Fruit fly (Drosophila melanogaster): ENCODE results near the gene CG9297.

The CG9297 gene

DNA sequence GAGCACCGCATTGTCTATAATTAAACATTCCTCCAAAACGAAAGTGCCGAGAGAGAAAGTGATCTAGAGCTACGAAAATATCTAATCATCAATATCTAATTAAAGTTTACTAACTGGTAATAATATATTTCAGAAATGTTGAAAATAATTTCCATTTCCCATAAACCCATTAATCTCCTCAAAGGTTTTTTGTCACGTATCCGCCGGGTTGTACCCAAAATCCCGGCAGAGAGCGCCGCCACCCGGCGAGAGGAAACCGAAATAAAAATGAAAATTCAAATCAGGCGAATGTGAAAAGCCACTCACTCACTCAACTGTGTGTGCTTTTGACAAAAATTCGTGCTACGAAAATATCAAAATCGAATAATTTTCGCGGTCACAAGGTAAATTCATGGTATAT is at the start of gene CG9297:
CG9297 (plus strand) TSS at position 301 of the 400 bp plus-strand sequence.
- TF ChIP-seq noc (tag; optimal IDR thresholded peaks at IDR 0.05) = no peak

DNA sequence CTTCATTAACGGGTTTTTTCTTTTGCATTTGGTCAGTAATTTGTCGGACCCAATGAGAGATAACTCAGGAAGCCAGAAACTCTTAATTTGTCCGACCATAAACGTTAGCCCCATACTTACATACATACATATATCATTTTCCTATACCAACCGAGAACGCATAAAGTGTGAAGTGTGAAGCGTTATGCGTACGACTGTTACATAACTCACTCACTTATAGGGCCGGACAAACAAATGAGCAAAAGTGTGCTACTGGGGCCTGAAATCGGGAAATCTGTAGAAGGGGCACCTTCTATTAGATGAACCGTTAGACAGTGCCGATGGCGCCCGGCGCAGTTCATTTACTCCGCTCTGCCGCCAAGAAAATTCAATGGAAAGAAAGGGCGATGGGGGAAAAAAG is 49.3 kb upstream of the CG9297 start:
- no peak for TF ChIP-seq noc (tag; optimal IDR thresholded peaks at IDR 0.05)

dm6 chr3R:13722451-13722850 is 48.8 kb upstream of the CG9297 start:
- no peak for TF ChIP-seq noc (tag; optimal IDR thresholded peaks at IDR 0.05)

DNA sequence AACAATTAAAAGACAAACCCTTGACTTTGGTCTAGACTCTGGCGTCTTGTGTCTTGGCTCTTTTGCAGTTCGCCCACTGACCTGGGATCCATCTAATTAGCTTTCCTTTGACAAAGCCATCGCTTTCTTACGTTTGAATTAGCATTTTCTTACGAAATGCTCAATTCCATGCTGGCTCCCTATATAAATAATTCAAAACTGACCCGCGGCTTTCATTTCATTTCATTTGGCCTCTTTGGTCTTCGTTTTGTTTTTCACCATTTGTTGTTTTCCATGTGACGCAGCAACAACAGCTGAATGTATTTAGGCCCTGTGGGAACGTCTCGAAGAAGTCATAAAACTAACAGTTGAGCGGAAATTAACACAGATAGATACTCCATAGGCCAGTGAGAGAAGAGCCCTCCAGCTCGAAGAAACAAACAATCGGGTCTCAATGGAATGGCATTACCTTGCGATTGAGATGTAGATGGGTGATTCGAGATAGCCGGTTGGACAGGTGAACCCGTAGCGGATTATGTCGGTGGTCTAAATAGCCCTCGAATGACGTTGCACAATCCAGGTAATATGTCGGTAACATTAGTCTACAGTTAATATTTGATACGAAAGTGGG is 47.2 kb upstream of the CG9297 start:
- no peak for TF ChIP-seq noc (tag; optimal IDR thresholded peaks at IDR 0.05)

dm6 chr3R:13726795-13727194 is 44.5 kb upstream of the CG9297 start:
- TF ChIP-seq noc (tag; optimal IDR thresholded peaks at IDR 0.05) = no peak

dm6 chr3R:13728897-13729296 is 42.4 kb upstream of the CG9297 start:
- TF ChIP-seq noc (tag; optimal IDR thresholded peaks at IDR 0.05) = no peak

dm6 chr3R:13730005-13730404 is 41.3 kb upstream of the CG9297 start:
- no peak for TF ChIP-seq noc (tag; optimal IDR thresholded peaks at IDR 0.05)

DNA sequence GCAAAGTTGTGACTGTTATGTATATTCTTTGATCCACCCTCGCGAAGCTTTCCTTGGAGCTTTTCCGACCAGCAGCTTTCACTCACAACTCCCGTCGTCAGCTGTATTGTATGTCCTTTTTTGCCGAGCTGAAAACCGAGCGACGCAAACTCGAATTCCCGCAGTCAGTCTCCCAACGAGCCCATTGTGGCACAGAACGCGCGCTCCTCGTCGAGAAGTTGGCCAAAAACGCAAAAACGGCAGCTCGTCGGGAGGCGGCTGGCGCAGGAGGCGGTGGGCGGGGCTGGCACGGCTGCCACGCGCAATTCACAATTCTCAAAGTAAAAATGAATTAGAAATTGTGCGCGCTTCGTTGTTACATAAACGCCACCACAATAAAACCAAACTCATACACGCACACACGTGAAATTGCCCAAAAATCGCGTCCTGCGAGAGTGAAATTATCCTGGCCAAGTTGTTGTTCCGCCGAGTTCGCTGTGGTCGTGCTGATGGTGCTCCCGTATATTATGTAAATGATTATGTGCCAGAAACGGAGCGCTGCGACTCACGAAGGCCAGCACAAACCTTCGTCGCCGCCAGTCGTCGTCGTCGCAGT is 35.9 kb upstream of the CG9297 start:
- no peak for TF ChIP-seq noc (tag; optimal IDR thresholded peaks at IDR 0.05)

- no peak for TF ChIP-seq noc (tag; optimal IDR thresholded peaks at IDR 0.05)
Observed at dm6 chr3R:13746066-13746673, 25.1 kb upstream of the CG9297 start.

dm6 chr3R:13761563-13761962 is 9.7 kb upstream of the CG9297 start:
- TF ChIP-seq noc (tag; optimal IDR thresholded peaks at IDR 0.05) = no peak

DNA sequence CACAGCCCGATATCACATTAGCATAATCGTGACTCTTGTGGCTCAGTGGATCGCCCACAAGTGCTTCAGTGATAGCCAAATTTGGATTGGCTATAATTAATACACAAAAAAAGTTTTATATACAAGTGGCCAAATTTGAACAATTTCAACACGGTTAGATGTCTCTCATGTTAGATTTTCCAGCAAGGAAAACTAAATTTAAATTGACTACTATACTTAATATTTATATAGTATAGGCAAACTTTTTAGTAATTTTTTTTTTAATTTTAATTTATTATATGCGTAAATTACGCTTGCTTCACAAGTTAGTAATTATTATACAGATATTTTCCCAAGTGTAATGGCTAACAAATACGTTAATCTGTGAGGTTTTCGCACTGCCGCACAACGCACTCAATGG is 6.3 kb upstream of the CG9297 start:
- TF ChIP-seq noc (tag; optimal IDR thresholded peaks at IDR 0.05) = no peak

dm6 chr3R:13765456-13765855 is 5.8 kb upstream of the CG9297 start, which contains the start of gene CG9312:
CG9312 (plus strand) TSS chr3R:13765756.
- TF ChIP-seq noc (tag; optimal IDR thresholded peaks at IDR 0.05) = no peak

- no peak for TF ChIP-seq noc (tag; optimal IDR thresholded peaks at IDR 0.05)
Observed at dm6 chr3R:13767239-13767638, 4.1 kb upstream of the CG9297 start, which contains the start of gene Cht5. Cht5 (plus strand) TSS chr3R:13767549.

- no peak for TF ChIP-seq noc (tag; optimal IDR thresholded peaks at IDR 0.05)
Observed at dm6 chr3R:13773350-13773749, 2.1 kb downstream of the CG9297 start.

DNA sequence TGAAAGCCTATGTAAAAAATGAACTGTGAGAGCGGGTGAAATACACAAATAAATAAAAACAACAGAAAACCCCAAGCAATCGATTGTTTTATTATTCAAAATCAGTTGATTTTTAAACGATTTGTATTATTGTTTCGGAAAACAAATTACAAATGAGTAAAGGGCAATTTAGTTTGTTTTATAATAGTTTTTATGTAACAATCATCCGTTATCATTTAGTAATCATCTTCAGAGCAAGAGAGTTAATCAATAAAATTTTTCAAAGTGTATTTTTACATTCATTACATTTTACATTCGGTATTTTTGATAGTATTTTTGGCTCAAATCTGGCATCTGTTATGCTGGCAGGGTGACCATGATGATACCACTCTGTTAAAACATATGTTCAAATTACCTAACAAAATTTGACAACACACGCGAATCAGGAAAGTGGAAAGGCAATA is 8.0 kb downstream of the CG9297 start, which contains the start of the genes CG42375 and CG9288:
CG42375 (plus strand) TSS at position 384 of the 443 bp plus-strand sequence.
CG9288 (plus strand) TSS at position 384 of the 443 bp plus-strand sequence.
- no peak for TF ChIP-seq noc (tag; optimal IDR thresholded peaks at IDR 0.05)

DNA sequence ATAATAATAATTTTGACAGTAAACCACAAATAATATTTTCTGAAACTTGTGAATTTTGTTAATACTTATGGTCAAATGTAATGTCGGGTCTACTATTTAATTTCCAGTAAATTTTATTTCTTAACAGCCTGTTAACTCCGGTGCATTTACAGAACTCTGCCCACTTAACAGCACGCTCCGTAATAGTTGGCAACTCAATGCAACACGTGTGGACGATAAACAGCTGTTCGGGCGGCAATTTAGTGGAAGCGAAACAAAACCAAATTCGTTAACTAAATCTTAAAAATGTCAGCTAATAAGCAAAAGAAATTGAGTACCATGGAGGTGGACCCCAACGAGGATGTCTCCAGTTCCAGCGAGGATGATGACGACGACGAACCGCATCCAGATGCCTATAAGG is 9.5 kb downstream of the CG9297 start, which contains the start of gene CG9286:
CG9286 (plus strand) TSS at position 196 of the 400 bp plus-strand sequence.
- TF ChIP-seq noc (tag; optimal IDR thresholded peaks at IDR 0.05) = no peak

DNA sequence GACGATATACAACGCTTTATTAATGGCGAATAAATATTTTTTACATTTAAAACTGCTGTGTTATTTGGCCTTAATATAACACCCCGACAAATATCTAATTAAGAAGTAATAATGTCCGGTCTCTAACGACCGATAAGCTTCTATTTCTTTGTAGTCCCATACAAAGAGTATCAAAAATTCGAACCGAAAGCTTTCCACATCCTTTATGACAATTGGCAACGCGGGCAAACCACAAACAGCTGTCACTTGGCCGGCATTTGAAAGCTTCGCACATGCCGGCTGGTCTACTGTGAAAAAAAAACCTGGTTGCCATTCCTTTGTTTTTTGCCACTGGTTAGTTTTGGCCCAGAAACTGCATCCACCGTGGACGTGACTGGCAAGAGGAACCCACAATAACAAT is 10.7 kb downstream of the CG9297 start, which contains the start of gene Dip-B:
Dip-B (plus strand) TSS at position 254 of the 400 bp plus-strand sequence.
- TF ChIP-seq noc (tag; optimal IDR thresholded peaks at IDR 0.05) = no peak
